Fruit fly (Drosophila melanogaster) whole organism, embryonic: ENCODE data around the gene CG32625.

Experiments
- Ada2b ChIP-seq: fragments of 200-800 bp; sonication (Bioruptor generic); IDR thresholded peaks from 2 replicates; pipeline ENCODE4 v1.3.6; 2022; ENCODE audit warnings: missing biosample characterization, missing genetic modification characterization
- Aef1 ChIP-seq: fragments of 200-800 bp; sonication (Bioruptor generic); IDR thresholded peaks from 3 replicates; pipeline ENCODE4 v1.3.6; 2022; ENCODE audit warnings: missing biosample characterization, missing genetic modification characterization
- Asciz ChIP-seq: fragments of 200-800 bp; sonication (Bioruptor generic); optimal IDR thresholded peaks from 2 replicates; lab custom pipeline; 2017; ENCODE audit warnings: missing biosample characterization, mild to moderate bottlenecking, missing genetic modification characterization, missing genetic modification reagents
- Bteb2 ChIP-seq: fragments of 200-800 bp; sonication (Bioruptor generic); optimal IDR thresholded peaks from 2 replicates; lab custom pipeline; 2016; ENCODE audit warnings: missing biosample characterization, missing genetic modification characterization
- CG10431 ChIP-seq: fragments of 200-800 bp; sonication (Bioruptor generic); optimal IDR thresholded peaks from 3 replicates; lab custom pipeline; 2018; ENCODE audit warnings: missing biosample characterization, mild to moderate bottlenecking, missing genetic modification characterization
- CG10979 ChIP-seq: fragments of 200-800 bp; sonication (Bioruptor generic); optimal IDR thresholded peaks from 2 replicates; lab custom pipeline; 2018; ENCODE audit warnings: missing biosample characterization, mild to moderate bottlenecking, missing genetic modification characterization, moderate library complexity
- CG11504 ChIP-seq: fragments of 200-800 bp; sonication (Bioruptor generic); optimal IDR thresholded peaks from 3 replicates; lab custom pipeline; 2019; ENCODE audit warnings: missing biosample characterization, mild to moderate bottlenecking, missing genetic modification characterization, moderate library complexity
- CG13894 ChIP-seq: fragments of 200-800 bp; sonication (Bioruptor generic); optimal IDR thresholded peaks from 3 replicates; lab custom pipeline; 2018; ENCODE audit warnings: missing biosample characterization, mild to moderate bottlenecking, missing genetic modification characterization, moderate library complexity
- CG15269 ChIP-seq: fragments of 200-800 bp; sonication (Bioruptor generic); optimal IDR thresholded peaks from 2 replicates; lab custom pipeline; 2018; ENCODE audit warnings: missing biosample characterization, mild to moderate bottlenecking, missing genetic modification characterization, moderate library complexity
- CG15514 ChIP-seq: fragments of 200-800 bp; sonication (Bioruptor generic); optimal IDR thresholded peaks from 3 replicates; lab custom pipeline; 2017; ENCODE audit warnings: missing biosample characterization, missing genetic modification characterization, mild to moderate bottlenecking, moderate library complexity, missing genetic modification reagents
- CG15601 ChIP-seq: fragments of 200-800 bp; sonication (Bioruptor generic); optimal IDR thresholded peaks from 3 replicates; lab custom pipeline; 2019; ENCODE audit warnings: missing biosample characterization, mild to moderate bottlenecking, missing genetic modification characterization, moderate library complexity
- CG1603 ChIP-seq: fragments of 200-800 bp; sonication (Bioruptor generic); optimal IDR thresholded peaks from 2 replicates; lab custom pipeline; 2019; ENCODE audit warnings: missing biosample characterization, mild to moderate bottlenecking, missing genetic modification characterization, moderate library complexity
- CG16863 ChIP-seq: fragments of 200-800 bp; sonication (Bioruptor generic); optimal IDR thresholded peaks from 3 replicates; lab custom pipeline; 2016; ENCODE audit warnings: missing biosample characterization, missing genetic modification characterization
- CG4328 ChIP-seq: fragments of 200-800 bp; sonication (Bioruptor generic); optimal IDR thresholded peaks from 3 replicates; lab custom pipeline; 2017; ENCODE audit warnings: missing biosample characterization, missing genetic modification reagents, missing genetic modification characterization
- CG4617 ChIP-seq: fragments of 200-800 bp; sonication (Bioruptor generic); optimal IDR thresholded peaks from 3 replicates; lab custom pipeline; 2016; ENCODE audit warnings: missing biosample characterization, missing genetic modification characterization, borderline replicate concordance
- CG6254 ChIP-seq: fragments of 200-800 bp; sonication (Bioruptor generic); optimal IDR thresholded peaks from 3 replicates; lab custom pipeline; 2017; ENCODE audit warnings: mild to moderate bottlenecking, missing biosample characterization, missing genetic modification reagents, missing genetic modification characterization
- CG6689 ChIP-seq: fragments of 200-800 bp; sonication (Bioruptor generic); IDR thresholded peaks from 2 replicates; pipeline ENCODE4 v1.3.6; 2022; ENCODE audit warnings: missing biosample characterization, missing genetic modification characterization
- CG7271 ChIP-seq: fragments of 200-800 bp; sonication (Bioruptor generic); optimal IDR thresholded peaks from 2 replicates; lab custom pipeline; 2018; ENCODE audit warnings: missing biosample characterization, mild to moderate bottlenecking, missing genetic modification characterization, moderate library complexity
- CG8290 ChIP-seq, 3 experiments: fragments of 200-800 bp; sonication (Bioruptor generic); optimal IDR thresholded peaks; 2 replicates each; lab custom pipeline; 2016 to 2019; ENCODE audit warnings: missing biosample characterization in 3 of 3, missing genetic modification characterization in 3 of 3, mild to moderate bottlenecking in 2 of 3, moderate library complexity in 1 of 3
- CG9817 ChIP-seq: fragments of 200-800 bp; sonication (Bioruptor generic); optimal IDR thresholded peaks from 2 replicates; lab custom pipeline; 2018; ENCODE audit warnings: missing biosample characterization, mild to moderate bottlenecking, missing genetic modification characterization, moderate library complexity
- CTCF ChIP-seq: fragments of 200-800 bp; sonication (Bioruptor generic); optimal IDR thresholded peaks from 2 replicates; lab custom pipeline; 2017; ENCODE audit warnings: missing biosample characterization, mild to moderate bottlenecking, missing genetic modification characterization, moderate library complexity
- E2f1 ChIP-seq: fragments of 200-800 bp; sonication (Bioruptor generic); IDR thresholded peaks from 2 replicates; pipeline ENCODE4 v1.3.6; 2022; ENCODE audit warnings: missing biosample characterization, missing genetic modification characterization
- E2f2 ChIP-seq: fragments of 200-800 bp; sonication (Bioruptor generic); IDR thresholded peaks from 2 replicates; pipeline ENCODE4 v1.3.6; 2022; ENCODE audit warnings: missing biosample characterization, missing genetic modification characterization
- HLH54F ChIP-seq: fragments of 200-800 bp; sonication (Bioruptor generic); optimal IDR thresholded peaks from 3 replicates; lab custom pipeline; 2016; ENCODE audit warnings: missing biosample characterization, missing genetic modification characterization
- Hr78 ChIP-seq, 2 experiments: fragments of 200-800 bp in 1 of 2; fragments of >200 bp in 1 of 2; sonication (Bioruptor generic) in 1 of 2; optimal IDR thresholded peaks; 2 replicates each; lab custom pipeline; 2017 to 2019; ENCODE audit warnings: missing biosample characterization in 2 of 2, missing genetic modification characterization in 2 of 2, mild to moderate bottlenecking in 1 of 2, moderate library complexity in 1 of 2
- Meics ChIP-seq: fragments of 200-800 bp; sonication (Bioruptor generic); optimal IDR thresholded peaks from 2 replicates; lab custom pipeline; 2017; ENCODE audit warnings: missing biosample characterization, mild to moderate bottlenecking, missing genetic modification characterization
- Oli ChIP-seq: fragments of 200-800 bp; sonication (Bioruptor generic); optimal IDR thresholded peaks from 2 replicates; lab custom pipeline; 2018; ENCODE audit warnings: missing biosample characterization, mild to moderate bottlenecking, missing genetic modification characterization, moderate library complexity
- Opbp ChIP-seq: fragments of 200-800 bp; sonication (Bioruptor generic); IDR thresholded peaks from 3 replicates; pipeline ENCODE4 v1.3.6; 2022; ENCODE audit warnings: missing biosample characterization, missing genetic modification characterization; ENCODE audit not compliant: partially characterized antibody
- Rfx ChIP-seq: fragments of 200-800 bp; sonication (Bioruptor generic); IDR thresholded peaks from 2 replicates; pipeline ENCODE4 v1.3.6; 2022; ENCODE audit warnings: missing biosample characterization, missing genetic modification characterization
- Taf1 ChIP-seq: fragments of 200-800 bp; sonication (Bioruptor generic); IDR thresholded peaks from 2 replicates; pipeline ENCODE4 v1.3.6; 2022; ENCODE audit warnings: missing biosample characterization, missing genetic modification characterization
- caup ChIP-seq: fragments of 200-800 bp; sonication (Bioruptor generic); optimal IDR thresholded peaks from 3 replicates; lab custom pipeline; 2017; ENCODE audit warnings: missing biosample characterization, mild to moderate bottlenecking, missing genetic modification characterization, moderate library complexity; ENCODE audit not compliant: severe bottlenecking
- dmrt99B ChIP-seq: fragments of 200-800 bp; sonication (Bioruptor generic); optimal IDR thresholded peaks from 2 replicates; lab custom pipeline; 2018; ENCODE audit warnings: missing biosample characterization, mild to moderate bottlenecking, missing genetic modification characterization, moderate library complexity
- dysf ChIP-seq: fragments of 200-800 bp; sonication (Bioruptor generic); IDR thresholded peaks from 3 replicates; pipeline ENCODE4 v1.3.6; 2022; ENCODE audit warnings: missing biosample characterization, missing genetic modification characterization
- gem ChIP-seq: fragments of 200-800 bp; sonication (Bioruptor generic); optimal IDR thresholded peaks from 2 replicates; lab custom pipeline; 2019; ENCODE audit warnings: missing biosample characterization, mild to moderate bottlenecking, missing genetic modification characterization, moderate library complexity
- grau ChIP-seq: fragments of 200-800 bp; optimal IDR thresholded peaks from 3 replicates; lab custom pipeline; 2019; ENCODE audit warnings: missing biosample characterization, mild to moderate bottlenecking, missing genetic modification characterization, moderate library complexity
- gsb-n ChIP-seq: fragments of 200-800 bp; sonication (Bioruptor generic); optimal IDR thresholded peaks from 3 replicates; lab custom pipeline; 2018; ENCODE audit warnings: missing biosample characterization, mild to moderate bottlenecking, missing genetic modification characterization
- ham ChIP-seq: fragments of 200-800 bp; sonication (Bioruptor generic); IDR thresholded peaks from 2 replicates; pipeline ENCODE4 v1.3.6; 2022; ENCODE audit warnings: missing biosample characterization, missing genetic modification characterization
- hkb ChIP-seq, 2 experiments: fragments of 200-800 bp in 1 of 2; fragments of >200 bp in 1 of 2; sonication (Bioruptor generic) in 1 of 2; IDR thresholded peaks in 1 of 2; optimal IDR thresholded peaks in 1 of 2; 2 replicates each; pipeline versions ENCODE4 v1.3.6 to Lab custom; 2017 to 2022; ENCODE audit warnings: missing biosample characterization in 1 of 2, missing genetic modification characterization in 1 of 2
- jigr1 ChIP-seq: fragments of 200-800 bp; sonication (Bioruptor generic); IDR thresholded peaks from 3 replicates; pipeline ENCODE4 v1.3.6; 2022; ENCODE audit warnings: missing biosample characterization, missing genetic modification characterization
- kni ChIP-seq: fragments of 200-800 bp; sonication (Bioruptor generic); optimal IDR thresholded peaks from 3 replicates; lab custom pipeline; 2017; ENCODE audit warnings: mild to moderate bottlenecking, missing biosample characterization, missing genetic modification reagents, missing genetic modification characterization
- lab ChIP-seq: fragments of 200-800 bp; sonication (Bioruptor generic); optimal IDR thresholded peaks from 3 replicates; lab custom pipeline; 2017; ENCODE audit warnings: missing biosample characterization, missing genetic modification characterization, mild to moderate bottlenecking, moderate library complexity, missing genetic modification reagents
- lilli ChIP-seq: fragments of 200-800 bp; sonication (Bioruptor generic); optimal IDR thresholded peaks from 3 replicates; lab custom pipeline; 2016; ENCODE audit warnings: missing biosample characterization, missing genetic modification characterization
- nmo ChIP-seq: fragments of 200-800 bp; sonication (Bioruptor generic); optimal IDR thresholded peaks from 2 replicates; lab custom pipeline; 2018; ENCODE audit warnings: missing biosample characterization, mild to moderate bottlenecking, missing genetic modification characterization, moderate library complexity
- odd ChIP-seq: fragments of 200-800 bp; sonication (Bioruptor generic); optimal IDR thresholded peaks from 2 replicates; lab custom pipeline; 2017; ENCODE audit warnings: missing biosample characterization, mild to moderate bottlenecking, missing genetic modification characterization
- psq ChIP-seq: fragments of 200-800 bp; sonication (Bioruptor generic); optimal IDR thresholded peaks from 2 replicates; lab custom pipeline; 2017; ENCODE audit warnings: missing biosample characterization, missing genetic modification characterization
- sd ChIP-seq: fragments of 200-800 bp; sonication (Bioruptor generic); optimal IDR thresholded peaks from 3 replicates; lab custom pipeline; 2018; ENCODE audit warnings: missing biosample characterization, mild to moderate bottlenecking, missing genetic modification characterization, moderate library complexity
- sqz ChIP-seq: fragments of 200-800 bp; sonication (Bioruptor generic); optimal IDR thresholded peaks from 3 replicates; lab custom pipeline; 2018; ENCODE audit warnings: missing biosample characterization, mild to moderate bottlenecking, missing genetic modification characterization

The CG32625 gene

dm6 chrX:13788973-13789682 lies 32.5 kb upstream of the CG32625 start (continued):
- TF ChIP-seq CG6689 (GFP tag; lab: Robert Waterston, UW) (no peak), CG4617 (GFP tag; lab: Kevin White, UChicago) (no peak), CG16863 (GFP tag; lab: Kevin White, UChicago) (peak; percentile 17), CG15601 (tag; lab: Kevin White, UChicago) (peak; percentile 15), CG10431 (GFP tag; lab: Kevin White, UChicago) (no peak), kni (GFP tag; lab: Kevin White, UChicago) (peak; percentile 75), caup (GFP tag; lab: Kevin White, UChicago) (peak; percentile 14), Rfx (GFP tag; lab: Robert Waterston, UW) (0 out of 2 replicates have a peak, but pooled peaks have one; percentile 11), CG9817 (tag; lab: Kevin White, UChicago) (peak; percentile 17), CG13894 (tag; lab: Kevin White, UChicago) (peak; percentile 37), psq (no peak), Aef1 (GFP tag; lab: Robert Waterston, UW) (peak; percentile 13; the same call in 1 of the 3 replicates), ham (GFP tag; lab: Robert Waterston, UW) (no peak), Ada2b (GFP tag; lab: Robert Waterston, UW) (peak; percentile 23; the same call in 1 of the 2 replicates), jigr1 (GFP tag; lab: Robert Waterston, UW) (no peak), sqz (peak; percentile 17), CG15514 (GFP tag; lab: Kevin White, UChicago) (peak; percentile 33), CG8290 (GFP tag; optimal IDR thresholded peaks at IDR 0.05; lab: Kevin White, UChicago) (no peak), CG8290 (tag; optimal IDR thresholded peaks at IDR 0.05; lab: Kevin White, UChicago) (peak in 1 of 2 experiments; percentile 39), Oli (tag; lab: Kevin White, UChicago) (peak; percentile 58), HLH54F (GFP tag; lab: Kevin White, UChicago) (no peak), lab (GFP tag; lab: Kevin White, UChicago) (peak; percentile 47), CTCF (GFP tag; lab: Kevin White, UChicago) (no peak), CG11504 (tag; lab: Kevin White, UChicago) (peak; percentile 59), E2f2 (0 out of 2 replicates have a peak, but pooled peaks have one; percentile 9), Asciz (GFP tag; lab: Kevin White, UChicago) (no peak), CG10979 (tag; lab: Kevin White, UChicago) (peak; percentile 36), nmo (peak; percentile 23), odd (GFP tag; lab: Kevin White, UChicago) (no peak), Bteb2 (no peak), grau (peak; percentile 97), hkb (optimal IDR thresholded peaks at IDR 0.05; lab: Kevin White, UChicago) (no peak), hkb (GFP tag; IDR thresholded peaks at IDR 0.05; lab: Robert Waterston, UW) (0 out of 2 replicates have a peak, but pooled peaks have one; percentile 14), gem (peak; percentile 61), CG1603 (tag; lab: Kevin White, UChicago) (peak; percentile 59), CG15269 (tag; lab: Kevin White, UChicago) (peak; percentile 26), CG6254 (GFP tag; lab: Kevin White, UChicago) (no peak), Hr78 (GFP tag; optimal IDR thresholded peaks at IDR 0.05; lab: Kevin White, UChicago) (no peak), gsb-n (tag; lab: Kevin White, UChicago) (peak; percentile 50), dmrt99B (tag; lab: Kevin White, UChicago) (peak; percentile 65), CG7271 (tag; lab: Kevin White, UChicago) (no peak), lilli (GFP tag; lab: Kevin White, UChicago) (peak; percentile 43), sd (peak; percentile 23), E2f1 (0 out of 2 replicates have a peak, but pooled peaks have one; percentile 19), dysf (GFP tag; lab: Robert Waterston, UW) (0 out of 3 replicates have a peak, but pooled peaks have one; percentile 35), CG4328 (GFP tag; lab: Kevin White, UChicago) (no peak), Taf1 (no peak), Meics (GFP tag; lab: Kevin White, UChicago) (peak; percentile 35), Opbp (GFP tag; lab: Robert Waterston, UW) (no peak)
